Worm (Caenorhabditis elegans): ENCODE results near the gene T23B12.11.

DNA sequence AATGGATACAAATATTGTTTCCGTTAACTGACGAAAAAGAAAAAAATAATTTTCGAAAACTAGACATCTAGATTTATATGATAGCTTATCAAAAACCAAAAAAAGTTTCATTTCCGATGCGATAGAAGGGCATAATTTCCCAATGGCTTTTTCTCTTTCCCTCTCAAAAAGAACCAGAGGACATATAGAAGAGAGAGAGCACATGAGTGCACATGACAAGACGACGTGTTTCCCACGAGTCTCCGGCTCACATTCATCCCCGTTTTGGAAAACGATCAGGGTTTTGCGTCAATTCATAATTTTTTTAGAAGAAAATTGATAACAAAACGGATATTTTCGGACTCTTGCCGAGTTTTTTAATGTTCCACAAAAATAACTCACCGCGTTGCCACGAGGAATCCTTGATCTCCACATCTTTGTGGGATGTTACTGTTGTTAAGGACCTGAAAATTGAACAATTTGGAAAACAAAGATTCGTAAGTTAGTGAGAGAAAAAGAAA lies 10.8 kb upstream of the T23B12.11 start, which contains the start of gene lmd-3:
- TF ChIP-seq nhr-28 (tag; optimal IDR thresholded peaks at IDR 0.05) = no peak
- TF ChIP-seq pha-4 (tag; optimal IDR thresholded peaks at IDR 0.05) = no peak
- TF ChIP-seq blmp-1 (tag; optimal IDR thresholded peaks at IDR 0.05) = no peak
- TF ChIP-seq nhr-237 (tag; optimal IDR thresholded peaks at IDR 0.05) = no peak
- TF ChIP-seq nhr-76 (tag; optimal IDR thresholded peaks at IDR 0.05) = no peak
- TF ChIP-seq bed-3 (GFP tag; optimal IDR thresholded peaks at IDR 0.05) = no peak
